Worm (Caenorhabditis elegans): ENCODE data around the gene C25F9.13.

ce11 chrV:19355219-19355618, 43.6 kb downstream of the C25F9.13 start:
- TF ChIP-seq aptf-3 (GFP tag; IDR thresholded peaks at IDR 0.05): no peak
- no peak for TF ChIP-seq gei-17 (GFP tag; optimal IDR thresholded peaks at IDR 0.05)
- TF ChIP-seq sdz-38 (tag; optimal IDR thresholded peaks at IDR 0.05): no peak
- TF ChIP-seq Y53G8AR.9 (GFP tag; conservative IDR thresholded peaks at IDR 0.05): no peak
- TF ChIP-seq lsl-1 (GFP tag; optimal IDR thresholded peaks at IDR 0.05): no peak
- TF ChIP-seq ztf-18 (tag; optimal IDR thresholded peaks at IDR 0.05): no peak
- no peak for TF ChIP-seq unc-130 (GFP tag; optimal IDR thresholded peaks at IDR 0.05)
- TF ChIP-seq pha-4 (tag; optimal IDR thresholded peaks at IDR 0.05): no peak
- TF ChIP-seq efl-1 (GFP tag; optimal IDR thresholded peaks at IDR 0.05): no peak
- TF ChIP-seq T26A5.8 (tag; optimal IDR thresholded peaks at IDR 0.05): no peak
- no peak for TF ChIP-seq unc-62 (GFP tag; optimal IDR thresholded peaks at IDR 0.05)
- no peak for TF ChIP-seq F49E8.2 (tag; optimal IDR thresholded peaks at IDR 0.05; ENCODE audit: insufficient read depth)

All from whole organism, young adult.